Fruit fly (Drosophila melanogaster): ENCODE measurements around the gene Ythdc1.

DNA sequence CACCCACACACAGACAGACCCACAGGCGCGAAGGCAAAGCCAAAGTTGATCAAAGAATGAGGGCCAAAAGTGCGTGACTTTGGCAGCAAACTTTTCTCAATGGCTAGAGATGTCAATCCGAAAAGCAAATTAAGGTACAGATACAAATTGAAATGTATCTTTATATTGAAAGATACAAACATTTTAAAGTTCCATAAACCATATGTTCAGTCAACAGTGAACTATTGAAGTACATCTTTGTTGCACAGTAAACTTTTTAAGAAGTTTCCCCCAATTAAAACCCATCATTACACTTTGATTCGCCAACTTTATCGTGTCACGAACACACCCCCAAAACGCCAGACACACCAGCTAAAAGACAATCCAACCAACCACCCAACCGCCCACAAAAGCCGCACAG, 37.7 kb upstream of the Ythdc1 start:
- TF ChIP-seq CG11617 (GFP tag; optimal IDR thresholded peaks at IDR 0.05) = no peak
- no peak for TF ChIP-seq Mnt (GFP tag; optimal IDR thresholded peaks at IDR 0.05)
- TF ChIP-seq CG7101 (tag; optimal IDR thresholded peaks at IDR 0.05) = no peak
- TF ChIP-seq CG1620 (GFP tag; optimal IDR thresholded peaks at IDR 0.05) = no peak
- TF ChIP-seq cnc (optimal IDR thresholded peaks at IDR 0.05) = no peak

Measured in whole organism, adult.